Fruit fly (Drosophila melanogaster): ENCODE results near the gene ush.

ush gene

dm6 chr2L:510534-511014 is 34.6 kb downstream of the ush start (continued):
- TF ChIP-seq HLHmδ (GFP tag; optimal IDR thresholded peaks at IDR 0.05) (peak; percentile 73), ham (GFP tag; IDR thresholded peaks at IDR 0.05) (no peak), ro (GFP tag; IDR thresholded peaks at IDR 0.05) (no peak), CG9797 (GFP tag; optimal IDR thresholded peaks at IDR 0.05) (peak; percentile 37), CG11398 (GFP tag; optimal IDR thresholded peaks at IDR 0.05) (peak; percentile 91), Usf (GFP tag; optimal IDR thresholded peaks at IDR 0.05) (peak; percentile 53), Vsx1 (GFP tag; optimal IDR thresholded peaks at IDR 0.05) (peak; percentile 87), CG11247 (GFP tag; IDR thresholded peaks at IDR 0.05) (no peak), salm (tag; optimal IDR thresholded peaks at IDR 0.05) (peak; percentile 77), Hr51 (GFP tag; optimal IDR thresholded peaks at IDR 0.05) (peak; percentile 23 to 64), CG14441 (GFP tag; IDR thresholded peaks at IDR 0.05) (0 out of 2 replicates have a peak, but pooled peaks have one; percentile 14), CG1529 (GFP tag; optimal IDR thresholded peaks at IDR 0.05) (peak; percentile 71), bigmax (GFP tag; optimal IDR thresholded peaks at IDR 0.05) (no peak), CG8281 (tag; optimal IDR thresholded peaks at IDR 0.05) (peak; percentile 27), NC2α (GFP tag; optimal IDR thresholded peaks at IDR 0.05) (peak; percentile 75), nau (GFP tag; optimal IDR thresholded peaks at IDR 0.05) (peak; percentile 85), CG13424 (tag; optimal IDR thresholded peaks at IDR 0.05) (peak; percentile 48)

dm6 chr2L:512028-512427 is 36.0 kb downstream of the ush start:
- TF ChIP-seq br (optimal IDR thresholded peaks at IDR 0.05) (no peak), PHDP (tag; optimal IDR thresholded peaks at IDR 0.05) (peak; percentile 72), CG12744 (GFP tag; optimal IDR thresholded peaks at IDR 0.05) (no peak), pros (GFP tag; optimal IDR thresholded peaks at IDR 0.05) (no peak), CG11696 (GFP tag; IDR thresholded peaks at IDR 0.05) (no peak), Fer3 (tag; optimal IDR thresholded peaks at IDR 0.05) (peak; percentile 1), CG17361 (GFP tag; IDR thresholded peaks at IDR 0.05) (peak; percentile 49; the same call in 1 of the 3 replicates), gem (tag; optimal IDR thresholded peaks at IDR 0.05) (peak; percentile 83), CG12942 (GFP tag; optimal IDR thresholded peaks at IDR 0.05) (peak; percentile 15), slou (GFP tag; optimal IDR thresholded peaks at IDR 0.05) (peak; percentile 27), Gug (GFP tag; IDR thresholded peaks at IDR 0.05) (0 out of 4 replicates have a peak, but pooled peaks have one; percentile 11), Hsf (GFP tag; optimal IDR thresholded peaks at IDR 0.05) (peak; percentile 56), CG15601 (tag; optimal IDR thresholded peaks at IDR 0.05) (peak; percentile 19), chn (GFP tag; optimal IDR thresholded peaks at IDR 0.05) (peak; percentile 46), ind (GFP tag; optimal IDR thresholded peaks at IDR 0.05) (peak; percentile 37), dan (GFP tag; IDR thresholded peaks at IDR 0.05) (no peak), CG7271 (tag; optimal IDR thresholded peaks at IDR 0.05) (no peak), pb (GFP tag; optimal IDR thresholded peaks at IDR 0.05) (no peak), CG17912 (GFP tag; optimal IDR thresholded peaks at IDR 0.05) (no peak), nerfin-1 (tag; optimal IDR thresholded peaks at IDR 0.05) (no peak), pnt (GFP tag; optimal IDR thresholded peaks at IDR 0.05) (no peak), Elba2 (GFP tag; optimal IDR thresholded peaks at IDR 0.05) (no peak), D19A (tag; optimal IDR thresholded peaks at IDR 0.05) (peak; percentile 54), CG15269 (tag; optimal IDR thresholded peaks at IDR 0.05) (peak; percentile 69), nmo (GFP tag; optimal IDR thresholded peaks at IDR 0.05) (peak; percentile 74), CG9437 (GFP tag; optimal IDR thresholded peaks at IDR 0.05) (peak; percentile 32), CG18599 (GFP tag; optimal IDR thresholded peaks at IDR 0.05) (peak; percentile 29), CG14014 (GFP tag; IDR thresholded peaks at IDR 0.05) (peak; percentile 44; the same call in 1 of the 2 replicates), Dref (GFP tag; IDR thresholded peaks at IDR 0.05) (no peak), Stat92E (GFP tag; optimal IDR thresholded peaks at IDR 0.05) (no peak), CG43689 (GFP tag; IDR thresholded peaks at IDR 0.05) (0 out of 2 replicates have a peak, but pooled peaks have one; percentile 24), Scr (GFP tag; IDR thresholded peaks at IDR 0.05; ENCODE audit: partially characterized antibody) (no peak), stwl (tag; optimal IDR thresholded peaks at IDR 0.05) (no peak)

Data from whole organism, embryonic.